Worm (Caenorhabditis elegans) whole organism, late embryonic: Measurements from ENCODE around the gene ttr-52.

Experiments
- C08G9.2 ChIP-seq: sonication (generic microtip); optimal IDR thresholded peaks from 2 replicates; lab custom pipeline; 2016; ENCODE audit warnings: mild to moderate bottlenecking, missing genetic modification characterization, moderate library complexity, missing compliant biosample characterization
- C38D4.7 ChIP-seq: fragments of 200-800 bp; sonication (Bioruptor generic); optimal IDR thresholded peaks from 2 replicates; lab custom pipeline; 2018; ENCODE audit warnings: mild to moderate bottlenecking, missing genetic modification characterization, moderate library complexity, missing compliant biosample characterization
- F13H6.1 ChIP-seq: sonication (generic microtip); optimal IDR thresholded peaks from 2 replicates; lab custom pipeline; 2016; ENCODE audit warnings: missing genetic modification characterization, missing compliant biosample characterization
- K02D7.2 ChIP-seq: sonication (generic microtip); optimal IDR thresholded peaks from 2 replicates; lab custom pipeline; 2017; ENCODE audit warnings: mild to moderate bottlenecking, missing genetic modification characterization, missing compliant biosample characterization
- K09A11.1 ChIP-seq: sonication (generic microtip); optimal IDR thresholded peaks from 2 replicates; lab custom pipeline; 2017; ENCODE audit warnings: antibody characterized with exemption, mild to moderate bottlenecking, missing genetic modification characterization, missing compliant biosample characterization; ENCODE audit not compliant: insufficient read depth
- T23F11.4 ChIP-seq: fragments of 200-800 bp; sonication (Bioruptor generic); optimal IDR thresholded peaks from 2 replicates; lab custom pipeline; 2018; ENCODE audit warnings: mild to moderate bottlenecking, missing genetic modification characterization, missing compliant biosample characterization
- Y22D7AL.16 ChIP-seq: sonication (generic microtip); optimal IDR thresholded peaks from 2 replicates; lab custom pipeline; 2016; ENCODE audit warnings: missing genetic modification characterization, missing compliant biosample characterization
- ceh-14 ChIP-seq: sonication (generic microtip); optimal IDR thresholded peaks from 2 replicates; lab custom pipeline; 2016; ENCODE audit warnings: missing genotype, missing genetic modification characterization, missing compliant biosample characterization
- ceh-22 ChIP-seq: sonication (generic microtip); optimal IDR thresholded peaks from 2 replicates; lab custom pipeline; 2017; ENCODE audit warnings: missing biosample characterization, missing genetic modification characterization
- ceh-24 ChIP-seq: sonication (generic microtip); optimal IDR thresholded peaks from 2 replicates; lab custom pipeline; 2016; ENCODE audit warnings: mild to moderate bottlenecking, missing genetic modification characterization, missing compliant biosample characterization
- ceh-30 ChIP-seq: fragments of 150-350 bp; optimal IDR thresholded peaks from 2 replicates; lab custom pipeline; 2014; ENCODE audit warnings: missing biosample characterization, missing genetic modification characterization
- ceh-34 ChIP-seq: sonication (generic microtip); optimal IDR thresholded peaks from 2 replicates; lab custom pipeline; 2016; ENCODE audit warnings: mild to moderate bottlenecking, missing genetic modification characterization, missing compliant biosample characterization
- ceh-45 ChIP-seq: fragments of 200-800 bp; sonication (Bioruptor generic); IDR thresholded peaks from 2 replicates; pipeline ENCODE4 v1.3.6; 2022; ENCODE audit warnings: missing genetic modification reagents, missing genetic modification characterization, missing compliant biosample characterization
- ceh-6 ChIP-seq: fragments of 200-800 bp; sonication (Bioruptor generic); optimal IDR thresholded peaks from 2 replicates; lab custom pipeline; 2018; ENCODE audit warnings: mild to moderate bottlenecking, missing genetic modification characterization, missing compliant biosample characterization
- che-1 ChIP-seq: sonication (generic microtip); optimal IDR thresholded peaks from 2 replicates; lab custom pipeline; 2016; ENCODE audit warnings: mild to moderate bottlenecking, missing genetic modification characterization, missing compliant biosample characterization
- dve-1 ChIP-seq: sonication (generic microtip); optimal IDR thresholded peaks from 2 replicates; lab custom pipeline; 2017; ENCODE audit warnings: antibody characterized with exemption, mild to moderate bottlenecking, missing genetic modification characterization, missing compliant biosample characterization
- elt-2 ChIP-seq: sonication (generic microtip); optimal IDR thresholded peaks from 2 replicates; lab custom pipeline; 2016; ENCODE audit warnings: missing genetic modification reagents, missing genetic modification characterization, missing compliant biosample characterization
- elt-4 ChIP-seq: sonication (generic microtip); optimal IDR thresholded peaks from 2 replicates; lab custom pipeline; 2016; ENCODE audit warnings: missing genetic modification characterization, missing compliant biosample characterization
- ets-4 ChIP-seq: sonication (generic microtip); optimal IDR thresholded peaks from 2 replicates; lab custom pipeline; 2016; ENCODE audit warnings: missing genetic modification characterization, missing compliant biosample characterization
- eyg-1 ChIP-seq: sonication (generic microtip); optimal IDR thresholded peaks from 2 replicates; lab custom pipeline; 2016; ENCODE audit warnings: missing genotype, missing genetic modification characterization, missing compliant biosample characterization
- fax-1 ChIP-seq: sonication (generic microtip); optimal IDR thresholded peaks from 2 replicates; lab custom pipeline; 2016; ENCODE audit warnings: missing genotype, missing genetic modification characterization, missing compliant biosample characterization
- fkh-10 ChIP-seq: fragments of 150-350 bp; optimal IDR thresholded peaks from 2 replicates; lab custom pipeline; 2014; ENCODE audit warnings: missing biosample characterization, missing genetic modification reagents, missing genetic modification characterization
- gmeb-2 ChIP-seq: sonication (generic microtip); optimal IDR thresholded peaks from 2 replicates; lab custom pipeline; 2016; ENCODE audit warnings: missing genetic modification characterization, inconsistent platforms, missing compliant biosample characterization
- hlh-13 ChIP-seq: fragments of 200-800 bp; sonication (Bioruptor generic); optimal IDR thresholded peaks from 2 replicates; lab custom pipeline; 2018; ENCODE audit warnings: mild to moderate bottlenecking, missing genetic modification characterization, missing compliant biosample characterization
- hlh-15 ChIP-seq: sonication (generic microtip); optimal IDR thresholded peaks from 2 replicates; lab custom pipeline; 2016; ENCODE audit warnings: missing genetic modification characterization, missing compliant biosample characterization
- hlh-30 ChIP-seq: sonication (generic microtip); optimal IDR thresholded peaks from 2 replicates; lab custom pipeline; 2017; ENCODE audit warnings: antibody characterized with exemption, missing genetic modification characterization, missing compliant biosample characterization; ENCODE audit not compliant: insufficient read depth
- hlh-6 ChIP-seq: sonication (generic microtip); optimal IDR thresholded peaks from 2 replicates; lab custom pipeline; 2016; ENCODE audit warnings: missing genotype, missing genetic modification characterization, missing compliant biosample characterization
- hlh-8 ChIP-seq: sonication (generic microtip); optimal IDR thresholded peaks from 2 replicates; lab custom pipeline; 2016; ENCODE audit warnings: missing genotype, missing genetic modification characterization, missing compliant biosample characterization
- madf-2 ChIP-seq: sonication (generic microtip); optimal IDR thresholded peaks from 2 replicates; lab custom pipeline; 2017; ENCODE audit warnings: missing genetic modification characterization, missing compliant biosample characterization
- nhr-232 ChIP-seq: sonication (generic microtip); optimal IDR thresholded peaks from 2 replicates; lab custom pipeline; 2016; ENCODE audit warnings: missing genetic modification characterization, missing compliant biosample characterization
- npax-4 ChIP-seq: sonication (generic microtip); optimal IDR thresholded peaks from 2 replicates; lab custom pipeline; 2016; ENCODE audit warnings: missing genetic modification characterization, missing compliant biosample characterization
- odd-2 ChIP-seq: sonication (generic microtip); optimal IDR thresholded peaks from 2 replicates; lab custom pipeline; 2017; ENCODE audit warnings: antibody characterized with exemption, mild to moderate bottlenecking, missing genetic modification characterization, missing compliant biosample characterization
- pax-1 ChIP-seq: fragments of 150-350 bp; optimal IDR thresholded peaks from 2 replicates; lab custom pipeline; 2014; ENCODE audit warnings: missing biosample characterization, missing genetic modification characterization
- pha-2 ChIP-seq: sonication (generic microtip); optimal IDR thresholded peaks from 2 replicates; lab custom pipeline; 2017; ENCODE audit warnings: mild to moderate bottlenecking, missing genetic modification characterization, missing compliant biosample characterization
- pqm-1 ChIP-seq: sonication (generic microtip); optimal IDR thresholded peaks from 2 replicates; lab custom pipeline; 2016; ENCODE audit warnings: missing genetic modification characterization, missing compliant biosample characterization
- pros-1 ChIP-seq: fragments of 150-350 bp; optimal IDR thresholded peaks from 2 replicates; lab custom pipeline; 2014; ENCODE audit warnings: missing biosample characterization, missing genetic modification reagents, missing genetic modification characterization
- ref-2 ChIP-seq: sonication (generic microtip); optimal IDR thresholded peaks from 2 replicates; lab custom pipeline; 2016; ENCODE audit warnings: missing genetic modification characterization, missing compliant biosample characterization
- sox-2 ChIP-seq: fragments of 200-800 bp; sonication (Bioruptor generic); IDR thresholded peaks from 2 replicates; pipeline ENCODE4 v1.3.6; 2022; ENCODE audit warnings: missing genetic modification reagents, missing genetic modification characterization, missing compliant biosample characterization
- syd-9 ChIP-seq: sonication (generic microtip); optimal IDR thresholded peaks from 2 replicates; lab custom pipeline; 2016; ENCODE audit warnings: mild to moderate bottlenecking, missing genetic modification characterization, moderate library complexity, missing compliant biosample characterization
- tbx-2 ChIP-seq: sonication (generic microtip); optimal IDR thresholded peaks from 2 replicates; lab custom pipeline; 2016; ENCODE audit warnings: missing genetic modification characterization, missing compliant biosample characterization
- tbx-7 ChIP-seq: sonication (generic microtip); optimal IDR thresholded peaks from 2 replicates; lab custom pipeline; 2016; ENCODE audit warnings: missing genotype, missing genetic modification characterization, missing compliant biosample characterization
- ttx-3 ChIP-seq: sonication (generic microtip); optimal IDR thresholded peaks from 2 replicates; lab custom pipeline; 2016; ENCODE audit warnings: missing genetic modification reagents, missing genetic modification characterization, missing compliant biosample characterization
- unc-42 ChIP-seq: sonication (generic microtip); optimal IDR thresholded peaks from 2 replicates; lab custom pipeline; 2016; ENCODE audit warnings: missing genotype, missing genetic modification characterization, missing compliant biosample characterization
- unc-55 ChIP-seq: sonication (generic microtip); optimal IDR thresholded peaks from 2 replicates; lab custom pipeline; 2017; ENCODE audit warnings: missing biosample characterization, missing genetic modification reagents, missing genetic modification characterization
- unc-86 ChIP-seq: sonication (generic microtip); optimal IDR thresholded peaks from 2 replicates; lab custom pipeline; 2016; ENCODE audit warnings: missing genetic modification characterization, missing compliant biosample characterization
- zip-5 ChIP-seq: sonication (generic microtip); optimal IDR thresholded peaks from 2 replicates; lab custom pipeline; 2016; ENCODE audit warnings: missing genetic modification characterization, missing compliant biosample characterization

The ttr-52 gene

ce11 chrIII:13359847-13360246 lies 44.7 kb upstream of the ttr-52 start (continued):
- TF ChIP-seq C38D4.7 (GFP tag; lab: Kevin White, UChicago) (no peak), ceh-6 (GFP tag; lab: Kevin White, UChicago) (no peak), eyg-1 (tag; lab: Kevin White, UChicago) (no peak), unc-55 (GFP tag; lab: Kevin White, UChicago) (no peak), hlh-15 (tag; lab: Kevin White, UChicago) (no peak), pros-1 (tag; lab: Kevin White, UChicago) (no peak), pax-1 (no peak), ceh-14 (tag; lab: Kevin White, UChicago) (no peak), pha-2 (no peak), gmeb-2 (tag; lab: Kevin White, UChicago) (no peak), Y22D7AL.16 (tag; lab: Kevin White, UChicago) (no peak), F13H6.1 (tag; lab: Kevin White, UChicago) (peak; percentile 23), ceh-24 (tag; lab: Kevin White, UChicago) (no peak), elt-2 (no peak), ceh-45 (GFP tag; lab: Robert Waterston, UW) (no peak), unc-42 (tag; lab: Kevin White, UChicago) (peak; percentile 39), zip-5 (no peak), fkh-10 (GFP tag; lab: Kevin White, UChicago) (no peak), ref-2 (tag; lab: Kevin White, UChicago) (peak; percentile 35), hlh-8 (tag; lab: Kevin White, UChicago) (no peak), ets-4 (peak; percentile 21), unc-86 (tag; lab: Kevin White, UChicago) (no peak), K09A11.1 (tag; lab: Kevin White, UChicago) (no peak), hlh-13 (GFP tag; lab: Kevin White, UChicago) (no peak), tbx-7 (tag; lab: Kevin White, UChicago) (no peak), sox-2 (GFP tag; lab: Robert Waterston, UW) (no peak), pqm-1 (tag; lab: Kevin White, UChicago) (no peak), hlh-6 (tag; lab: Kevin White, UChicago) (no peak), hlh-30 (tag; lab: Kevin White, UChicago) (peak; percentile 67), K02D7.2 (no peak), dve-1 (tag; lab: Kevin White, UChicago) (no peak), fax-1 (no peak), che-1 (tag; lab: Kevin White, UChicago) (no peak), T23F11.4 (GFP tag; lab: Kevin White, UChicago) (no peak), ttx-3 (no peak), C08G9.2 (tag; lab: Kevin White, UChicago) (peak; percentile 38), elt-4 (no peak), npax-4 (tag; lab: Kevin White, UChicago) (no peak), ceh-34 (no peak), ceh-22 (tag; lab: Kevin White, UChicago) (no peak), nhr-232 (tag; lab: Kevin White, UChicago) (no peak), madf-2 (tag; lab: Kevin White, UChicago) (no peak)

- TF ChIP-seq elt-2 (no peak), syd-9 (tag; lab: Kevin White, UChicago) (no peak), tbx-2 (tag; lab: Kevin White, UChicago) (no peak), unc-42 (tag; lab: Kevin White, UChicago) (no peak), ets-4 (no peak), ttx-3 (no peak), odd-2 (tag; lab: Kevin White, UChicago) (no peak), C38D4.7 (GFP tag; lab: Kevin White, UChicago) (no peak), ceh-22 (tag; lab: Kevin White, UChicago) (no peak), ceh-45 (GFP tag; lab: Robert Waterston, UW) (no peak), ceh-24 (tag; lab: Kevin White, UChicago) (no peak), ceh-30 (tag; lab: Kevin White, UChicago) (no peak)
These were observed 33.5 kb upstream of the ttr-52 start, which contains the start of gene T03F6.9 for ce11 chrIII:13370980-13371379. Gene T03F6.9, minus strand, starts transcription at chrIII:13371080.
